Worm (Caenorhabditis elegans): Measurements from ENCODE around the gene ZK1248.15.

Gene ZK1248.15

DNA sequence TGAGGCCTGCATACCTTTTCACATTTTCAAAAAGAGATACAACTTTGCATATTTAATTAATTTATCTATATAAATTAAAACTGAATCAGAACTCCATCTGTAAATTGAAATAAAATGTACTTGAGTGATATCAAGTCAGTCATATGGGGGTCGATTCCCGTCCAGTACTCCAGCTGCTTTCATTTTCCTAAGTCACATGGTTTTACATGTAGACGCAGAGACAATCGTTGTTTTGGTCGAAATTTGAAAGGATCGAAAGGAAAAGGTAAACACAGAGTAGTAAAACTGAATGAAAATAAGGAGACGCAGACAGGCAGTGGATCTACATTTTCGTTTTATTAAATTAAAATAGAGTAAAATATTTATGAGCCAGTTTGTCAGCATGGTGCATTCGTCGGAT lies 35.8 kb upstream of the ZK1248.15 start:
- TF ChIP-seq rec-8 (tag; optimal IDR thresholded peaks at IDR 0.05), result no peak
- TF ChIP-seq pha-4 (tag; optimal IDR thresholded peaks at IDR 0.05), result peak; percentile 26
- TF ChIP-seq K12H6.12 (tag; optimal IDR thresholded peaks at IDR 0.05), result no peak
- TF ChIP-seq F22D6.2 (tag; optimal IDR thresholded peaks at IDR 0.05), result no peak
- no peak for TF ChIP-seq let-607 (tag; optimal IDR thresholded peaks at IDR 0.05)
- no peak for TF ChIP-seq ama-1 (optimal IDR thresholded peaks at IDR 0.05)
- no peak for TF ChIP-seq ama-1 (GFP tag; optimal IDR thresholded peaks at IDR 0.05)

- TF ChIP-seq lin-54 (GFP tag; optimal IDR thresholded peaks at IDR 0.05) (peak; percentile 20), hlh-26 (GFP tag; conservative IDR thresholded peaks at IDR 0.05) (no peak), zfh-2 (GFP tag; conservative IDR thresholded peaks at IDR 0.05) (peak; percentile 33; the same call in 1 of the 2 replicates), hmg-1.2 (GFP tag; IDR thresholded peaks at IDR 0.05) (peak; percentile 70; the same call in 1 of the 2 replicates), tbp1 (GFP tag; optimal IDR thresholded peaks at IDR 0.05) (peak; percentile 11), pha-4 (tag; optimal IDR thresholded peaks at IDR 0.05) (no peak), let-607 (tag; optimal IDR thresholded peaks at IDR 0.05) (peak in 1 of 2 experiments; percentile 12), ceh-100 (GFP tag; IDR thresholded peaks at IDR 0.05) (peak; percentile 94), lsy-27 (tag; optimal IDR thresholded peaks at IDR 0.05; ENCODE audit: borderline replicate concordance, insufficient read depth) (peak; percentile 14), F23B12.7 (tag; optimal IDR thresholded peaks at IDR 0.05; ENCODE audit: insufficient read depth) (peak; percentile 48), egl-44 (GFP tag; IDR thresholded peaks at IDR 0.05) (no peak), F22D6.2 (tag; optimal IDR thresholded peaks at IDR 0.05) (no peak), mcd-1 (GFP tag; IDR thresholded peaks at IDR 0.05) (peak; percentile 85), pbrm-1 (GFP tag; IDR thresholded peaks at IDR 0.05) (peak; percentile 47; the same call in 1 of the 2 replicates), dox-1 (GFP tag; IDR thresholded peaks at IDR 0.05) (peak; percentile 70), snpc-4 (GFP tag; optimal IDR thresholded peaks at IDR 0.05) (no peak), snpc-4 (tag; optimal IDR thresholded peaks at IDR 0.05) (peak in 1 of 4 experiments; percentile 51), egl-18 (GFP tag; IDR thresholded peaks at IDR 0.05) (no peak), lsl-1 (GFP tag; optimal IDR thresholded peaks at IDR 0.05) (peak; percentile 15), nhr-80 (tag; optimal IDR thresholded peaks at IDR 0.05) (peak; percentile 84), K11D2.4 (GFP tag; IDR thresholded peaks at IDR 0.05) (no peak), D2030.7 (GFP tag; IDR thresholded peaks at IDR 0.05) (peak; percentile 39; the same call in 1 of the 2 replicates)
These were observed 35.3 kb upstream of the ZK1248.15 start, which contains the start of gene tex-2 for ce11 chrII:5873564-5874070. Gene tex-2 (minus strand): TSS chrII:5873614.

DNA sequence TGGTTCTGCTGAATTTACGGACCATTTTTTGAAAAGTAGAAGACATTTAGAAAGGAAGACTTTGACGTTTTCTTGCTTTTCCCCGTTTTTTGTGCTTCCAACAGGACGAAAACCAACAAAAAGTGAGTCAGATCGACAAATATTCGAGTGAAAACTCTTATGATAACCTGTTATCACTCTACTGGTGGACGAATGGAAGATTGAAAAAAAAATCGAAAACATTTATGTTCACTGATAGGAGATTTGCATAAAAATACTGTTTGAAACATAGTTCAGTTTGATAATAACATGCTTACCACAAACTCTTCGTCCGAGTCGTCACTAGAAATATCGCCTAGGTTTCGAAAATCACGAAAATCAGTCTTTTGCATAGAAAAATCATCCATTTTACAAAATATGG lies 34.1 kb upstream of the ZK1248.15 start:
- TF ChIP-seq Y53F4B.3 (GFP tag; IDR thresholded peaks at IDR 0.05), result no peak
- no peak for TF ChIP-seq snpc-4 (GFP tag; optimal IDR thresholded peaks at IDR 0.05)
- TF ChIP-seq snpc-4 (tag; optimal IDR thresholded peaks at IDR 0.05), result no peak
- no peak for TF ChIP-seq ztf-26 (tag; optimal IDR thresholded peaks at IDR 0.05)
- no peak for TF ChIP-seq ceh-58 (GFP tag; IDR thresholded peaks at IDR 0.05)
- TF ChIP-seq nhr-80 (tag; optimal IDR thresholded peaks at IDR 0.05), result peak; percentile 4
- TF ChIP-seq F57C9.4 (tag; optimal IDR thresholded peaks at IDR 0.05), result no peak

DNA sequence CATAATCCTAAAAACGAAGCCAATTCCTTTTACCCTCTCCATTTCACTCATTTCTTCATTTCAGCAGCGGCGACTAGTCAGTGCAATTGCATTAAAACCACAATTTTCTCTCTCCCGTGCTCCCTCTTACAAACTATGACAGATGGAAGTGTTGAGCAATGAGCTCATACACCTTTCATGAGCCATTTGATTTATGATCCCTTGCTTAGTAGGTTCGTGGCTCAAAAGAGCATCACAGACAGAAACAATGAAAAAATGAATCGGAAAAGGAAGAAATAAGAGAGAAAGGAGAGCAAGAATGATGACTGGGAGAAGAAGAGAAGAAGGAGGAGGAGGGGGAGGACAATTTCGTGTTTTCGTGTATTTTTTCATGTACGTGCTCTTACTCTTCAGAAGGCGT lies 33.2 kb upstream of the ZK1248.15 start:
- TF ChIP-seq snpc-1.1 (tag; optimal IDR thresholded peaks at IDR 0.05; ENCODE audit: insufficient read depth) (no peak), nhr-80 (tag; optimal IDR thresholded peaks at IDR 0.05) (peak; percentile 22), cebp-2 (GFP tag; IDR thresholded peaks at IDR 0.05) (no peak)
